Worm (Caenorhabditis elegans) whole organism, L2 larva: ENCODE measurements around the gene F13H6.5.

ENCODE experiments used
- C34F6.9 ChIP-seq: fragments of 150-350 bp; optimal IDR thresholded peaks from 2 replicates; lab custom pipeline; 2014; ENCODE audit warnings: missing biosample characterization, missing genetic modification characterization
- F13H6.1 ChIP-seq: sonication (generic microtip); optimal IDR thresholded peaks from 2 replicates; lab custom pipeline; 2016; ENCODE audit warnings: missing genetic modification characterization, missing compliant biosample characterization
- R02D3.7 ChIP-seq: fragments of 150-350 bp; optimal IDR thresholded peaks from 2 replicates; lab custom pipeline; 2014; ENCODE audit warnings: missing biosample characterization, missing genetic modification characterization
- Y55F3AM.14 ChIP-seq: fragments of 200-800 bp; sonication (Bioruptor generic); optimal IDR thresholded peaks from 2 replicates; lab custom pipeline; 2018; ENCODE audit warnings: mild to moderate bottlenecking, missing genetic modification characterization, missing compliant biosample characterization
- ZK546.5 ChIP-seq: sonication (generic microtip); optimal IDR thresholded peaks from 2 replicates; lab custom pipeline; 2017; ENCODE audit warnings: missing biosample characterization, missing genetic modification characterization
- alr-1 ChIP-seq: fragments of 150-350 bp; optimal IDR thresholded peaks from 2 replicates; lab custom pipeline; 2014; ENCODE audit warnings: missing biosample characterization, missing genetic modification characterization
- aly-2 ChIP-seq: fragments of 150-350 bp; optimal IDR thresholded peaks from 2 replicates; lab custom pipeline; 2014; ENCODE audit warnings: missing biosample characterization, missing genetic modification characterization
- ama-1 ChIP-seq: fragments of 150-350 bp; optimal IDR thresholded peaks from 2 replicates; lab custom pipeline; 2018; ENCODE audit warnings: inconsistent platforms
- blmp-1 ChIP-seq: sonication (generic microtip); optimal IDR thresholded peaks from 2 replicates; lab custom pipeline; 2017; ENCODE audit warnings: missing genetic modification characterization, mild to moderate bottlenecking, missing compliant biosample characterization, antibody characterized with exemption, moderate library complexity; ENCODE audit not compliant: insufficient read depth
- ceh-16 ChIP-seq: fragments of 150-350 bp; optimal IDR thresholded peaks from 2 replicates; lab custom pipeline; 2014; ENCODE audit warnings: missing biosample characterization, missing genetic modification characterization
- ceh-82 ChIP-seq: fragments of 150-350 bp; optimal IDR thresholded peaks from 2 replicates; lab custom pipeline; 2014; ENCODE audit warnings: missing biosample characterization, missing genetic modification characterization
- crh-2 ChIP-seq: sonication (generic microtip); optimal IDR thresholded peaks from 2 replicates; lab custom pipeline; 2017; ENCODE audit warnings: missing biosample characterization, missing genetic modification characterization
- dmd-4 ChIP-seq: sonication (generic microtip); optimal IDR thresholded peaks from 2 replicates; lab custom pipeline; 2017; ENCODE audit warnings: missing biosample characterization, missing genetic modification characterization
- egl-27 ChIP-seq: sonication (generic microtip); optimal IDR thresholded peaks from 3 replicates; lab custom pipeline; 2017; ENCODE audit warnings: missing biosample characterization, missing genetic modification reagents, missing genetic modification characterization
- elt-1 ChIP-seq: fragments of 150-350 bp; optimal IDR thresholded peaks from 2 replicates; lab custom pipeline; 2014; ENCODE audit warnings: missing biosample characterization, missing genetic modification characterization
- elt-3 ChIP-seq: sonication (generic microtip); optimal IDR thresholded peaks from 2 replicates; lab custom pipeline; 2017; ENCODE audit warnings: missing biosample characterization, missing genetic modification characterization
- fos-1 ChIP-seq: fragments of 150-350 bp; optimal IDR thresholded peaks from 2 replicates; lab custom pipeline; 2014; ENCODE audit warnings: missing biosample characterization, missing genetic modification characterization
- gmeb-1 ChIP-seq: fragments of 150-350 bp; optimal IDR thresholded peaks from 2 replicates; lab custom pipeline; 2014; ENCODE audit warnings: missing biosample characterization, missing genetic modification characterization
- lin-11 ChIP-seq: fragments of 150-350 bp; sonication (generic microtip); optimal IDR thresholded peaks from 2 replicates; lab custom pipeline; 2014; ENCODE audit warnings: missing biosample characterization, missing genetic modification characterization, inconsistent platforms, mixed read lengths
- lin-13 ChIP-seq: fragments of 150-350 bp; optimal IDR thresholded peaks from 2 replicates; lab custom pipeline; 2014; ENCODE audit warnings: missing biosample characterization, missing genetic modification reagents, missing genetic modification characterization
- lin-39 ChIP-seq: fragments of 150-350 bp; optimal IDR thresholded peaks from 2 replicates; lab custom pipeline; 2014; ENCODE audit warnings: missing biosample characterization, missing genetic modification reagents, missing genetic modification characterization
- lsy-2 ChIP-seq, 2 experiments: fragments of 150-350 bp in 1 of 2; sonication (generic microtip) in 1 of 2; optimal IDR thresholded peaks; 2 replicates each; lab custom pipeline; 2014 to 2017; ENCODE audit warnings: missing biosample characterization in 2 of 2, missing genetic modification characterization in 2 of 2
- mab-5 ChIP-seq: fragments of 150-350 bp; optimal IDR thresholded peaks from 2 replicates; lab custom pipeline; 2014; ENCODE audit warnings: missing biosample characterization, missing genetic modification characterization
- mbf-1 ChIP-seq: sonication (generic microtip); optimal IDR thresholded peaks from 2 replicates; lab custom pipeline; 2017; ENCODE audit warnings: missing biosample characterization, missing genetic modification characterization
- mdl-1 ChIP-seq, 2 experiments: fragments of 150-350 bp in 1 of 2; sonication (generic microtip) in 1 of 2; optimal IDR thresholded peaks; 2 replicates each; lab custom pipeline; 2017; ENCODE audit warnings: missing biosample characterization in 2 of 2, missing genetic modification characterization in 2 of 2
- nhr-10 ChIP-seq: sonication (generic microtip); optimal IDR thresholded peaks from 2 replicates; lab custom pipeline; 2017; ENCODE audit warnings: missing biosample characterization, missing genetic modification characterization
- nhr-11 ChIP-seq: fragments of 150-350 bp; optimal IDR thresholded peaks from 2 replicates; lab custom pipeline; 2014; ENCODE audit warnings: missing biosample characterization, missing genetic modification characterization
- nhr-12 ChIP-seq: fragments of 150-350 bp; optimal IDR thresholded peaks from 2 replicates; lab custom pipeline; 2014; ENCODE audit warnings: missing biosample characterization, missing genetic modification characterization
- nhr-129 ChIP-seq: fragments of 150-350 bp; optimal IDR thresholded peaks from 2 replicates; lab custom pipeline; 2014; ENCODE audit warnings: missing biosample characterization, missing genetic modification characterization
- nhr-21 ChIP-seq: fragments of 150-350 bp; optimal IDR thresholded peaks from 2 replicates; lab custom pipeline; 2014; ENCODE audit warnings: missing biosample characterization, missing genetic modification characterization
- nhr-23 ChIP-seq: fragments of 150-350 bp; optimal IDR thresholded peaks from 2 replicates; lab custom pipeline; 2014; ENCODE audit warnings: missing biosample characterization, missing genetic modification reagents, missing genetic modification characterization
- nhr-237 ChIP-seq: fragments of 150-350 bp; optimal IDR thresholded peaks from 2 replicates; lab custom pipeline; 2014; ENCODE audit warnings: missing biosample characterization, missing genetic modification characterization
- nhr-25 ChIP-seq: fragments of 150-350 bp; sonication (generic microtip); optimal IDR thresholded peaks from 3 replicates; lab custom pipeline; 2014; ENCODE audit warnings: missing biosample characterization, missing genetic modification characterization
- nhr-6 ChIP-seq: fragments of 150-350 bp; optimal IDR thresholded peaks from 2 replicates; lab custom pipeline; 2014; ENCODE audit warnings: missing biosample characterization, missing genetic modification characterization
- nhr-77 ChIP-seq: fragments of 150-350 bp; optimal IDR thresholded peaks from 2 replicates; lab custom pipeline; 2014; ENCODE audit warnings: missing biosample characterization, missing genetic modification characterization
- peb-1 ChIP-seq: fragments of 150-350 bp; optimal IDR thresholded peaks from 2 replicates; lab custom pipeline; 2014; ENCODE audit warnings: missing biosample characterization, missing genetic modification characterization
- sem-4 ChIP-seq: fragments of 150-350 bp; optimal IDR thresholded peaks from 2 replicates; lab custom pipeline; 2014; ENCODE audit warnings: missing biosample characterization, missing genetic modification reagents, missing genetic modification characterization
- skn-1 ChIP-seq: sonication (generic microtip); optimal IDR thresholded peaks from 2 replicates; lab custom pipeline; 2017; ENCODE audit warnings: missing biosample characterization, missing genetic modification characterization
- sma-3 ChIP-seq: sonication (generic microtip); optimal IDR thresholded peaks from 2 replicates; lab custom pipeline; 2016; ENCODE audit warnings: missing genetic modification reagents, missing genetic modification characterization, missing compliant biosample characterization
- sma-9 ChIP-seq, 2 experiments: fragments of 150-350 bp in 1 of 2; sonication (generic microtip) in 1 of 2; optimal IDR thresholded peaks; 2 replicates each; lab custom pipeline; 2014 to 2016; ENCODE audit warnings: missing genetic modification characterization in 2 of 2, mild to moderate bottlenecking in 1 of 2, missing biosample characterization in 1 of 2, missing compliant biosample characterization in 1 of 2, missing genetic modification reagents in 1 of 2, moderate library complexity in 1 of 2
- snpc-4 ChIP-seq: fragments of 150-350 bp; optimal IDR thresholded peaks from 2 replicates; lab custom pipeline; 2014; ENCODE audit warnings: missing biosample characterization, missing genetic modification characterization
- unc-39 ChIP-seq: fragments of 150-350 bp; optimal IDR thresholded peaks from 2 replicates; lab custom pipeline; 2014; ENCODE audit warnings: missing biosample characterization, missing genetic modification characterization
- unc-55 ChIP-seq: fragments of 150-350 bp; sonication (generic microtip); optimal IDR thresholded peaks from 3 replicates; lab custom pipeline; 2014; ENCODE audit warnings: missing biosample characterization, missing genetic modification reagents, missing genetic modification characterization
- unc-62 ChIP-seq: fragments of 150-350 bp; optimal IDR thresholded peaks from 2 replicates; lab custom pipeline; 2014; ENCODE audit warnings: missing biosample characterization, missing genetic modification reagents, missing genetic modification characterization
- zag-1 ChIP-seq: fragments of 150-350 bp; optimal IDR thresholded peaks from 2 replicates; lab custom pipeline; 2014; ENCODE audit warnings: missing biosample characterization, missing genetic modification characterization
- ztf-1 ChIP-seq: fragments of 200-800 bp; sonication (Bioruptor generic); conservative IDR thresholded peaks from 2 replicates; pipeline ENCODE4 v1.3.6; 2022; ENCODE audit warnings: missing genetic modification characterization, missing compliant biosample characterization
- ztf-11 ChIP-seq: sonication (generic microtip); optimal IDR thresholded peaks from 2 replicates; lab custom pipeline; 2017; ENCODE audit warnings: missing biosample characterization, missing genetic modification characterization
- ztf-4 ChIP-seq: fragments of 150-350 bp; optimal IDR thresholded peaks from 2 replicates; lab custom pipeline; 2014; ENCODE audit warnings: missing biosample characterization, missing genetic modification characterization

Gene F13H6.5

ce11 chrV:6342502-6342901, 32.2 kb downstream of the F13H6.5 start:
- peak; percentile 55 for TF ChIP-seq sma-9 (GFP tag; optimal IDR thresholded peaks at IDR 0.05; lab: Kevin White, UChicago)
- TF ChIP-seq sma-9 (tag; optimal IDR thresholded peaks at IDR 0.05; lab: Kevin White, UChicago): no peak
- TF ChIP-seq zag-1 (tag; lab: Kevin White, UChicago): no peak
- peak in 1 of 2 experiments; percentile 22 for TF ChIP-seq lsy-2 (tag; optimal IDR thresholded peaks at IDR 0.05; lab: Kevin White, UChicago)
- TF ChIP-seq ztf-11 (tag; lab: Kevin White, UChicago): no peak
- no peak for TF ChIP-seq ceh-16 (tag; lab: Kevin White, UChicago)
- peak; percentile 67 for TF ChIP-seq nhr-129
- peak; percentile 8 for TF ChIP-seq C34F6.9
- TF ChIP-seq ztf-4 (tag; lab: Kevin White, UChicago): no peak
- TF ChIP-seq F13H6.1 (tag; lab: Kevin White, UChicago): peak; percentile 94
- no peak for TF ChIP-seq lin-11

ce11 chrV:6341078-6341638, 33.6 kb downstream of the F13H6.5 start:
- TF ChIP-seq lin-39 (tag; lab: Kevin White, UChicago) (no peak), mdl-1 (tag; optimal IDR thresholded peaks at IDR 0.05; lab: Kevin White, UChicago) (peak in 1 of 2 experiments; percentile 34), nhr-25 (no peak), C34F6.9 (peak; percentile 57), ceh-82 (tag; lab: Kevin White, UChicago) (no peak), lsy-2 (tag; optimal IDR thresholded peaks at IDR 0.05; lab: Kevin White, UChicago) (no peak), ztf-11 (tag; lab: Kevin White, UChicago) (no peak), ama-1 (lab: Kevin White, UChicago) (no peak), dmd-4 (tag; lab: Kevin White, UChicago) (no peak), blmp-1 (no peak), nhr-23 (tag; lab: Kevin White, UChicago) (no peak), F13H6.1 (tag; lab: Kevin White, UChicago) (peak; percentile 26), fos-1 (tag; lab: Kevin White, UChicago) (no peak), sma-3 (GFP tag; lab: Kevin White, UChicago) (no peak), ztf-1 (GFP tag; lab: Robert Waterston, UW) (no peak), lin-13 (GFP tag; lab: Kevin White, UChicago) (no peak), unc-39 (no peak), lin-11 (no peak), nhr-11 (no peak), sem-4 (tag; lab: Kevin White, UChicago) (no peak), nhr-237 (tag; lab: Kevin White, UChicago) (no peak), aly-2 (tag; lab: Kevin White, UChicago) (no peak), skn-1 (no peak), snpc-4 (tag; lab: Kevin White, UChicago) (no peak), elt-1 (no peak), ceh-16 (tag; lab: Kevin White, UChicago) (no peak), R02D3.7 (tag; lab: Kevin White, UChicago) (no peak), nhr-21 (tag; lab: Kevin White, UChicago) (no peak), ztf-4 (tag; lab: Kevin White, UChicago) (no peak), crh-2 (peak; percentile 11), ZK546.5 (tag; lab: Kevin White, UChicago) (no peak), mbf-1 (tag; lab: Kevin White, UChicago) (no peak), mab-5 (no peak), nhr-10 (tag; lab: Kevin White, UChicago) (no peak), gmeb-1 (tag; lab: Kevin White, UChicago) (no peak), egl-27 (tag; lab: Kevin White, UChicago) (no peak), unc-62 (no peak), sma-9 (GFP tag; optimal IDR thresholded peaks at IDR 0.05; lab: Kevin White, UChicago) (no peak), sma-9 (tag; optimal IDR thresholded peaks at IDR 0.05; lab: Kevin White, UChicago) (no peak), Y55F3AM.14 (GFP tag; lab: Kevin White, UChicago) (peak; percentile 10), nhr-6 (tag; lab: Kevin White, UChicago) (no peak), zag-1 (tag; lab: Kevin White, UChicago) (peak; percentile 65), unc-55 (GFP tag; lab: Kevin White, UChicago) (peak; percentile 66), alr-1 (tag; lab: Kevin White, UChicago) (no peak), peb-1 (tag; lab: Kevin White, UChicago) (no peak), nhr-77 (tag; lab: Kevin White, UChicago) (no peak), elt-3 (tag; lab: Kevin White, UChicago) (no peak), nhr-12 (tag; lab: Kevin White, UChicago) (no peak), nhr-129 (peak; percentile 59)
- TF ChIP-seq, all 48 proteins: peak for 8
